In the genomic region with DNA sequence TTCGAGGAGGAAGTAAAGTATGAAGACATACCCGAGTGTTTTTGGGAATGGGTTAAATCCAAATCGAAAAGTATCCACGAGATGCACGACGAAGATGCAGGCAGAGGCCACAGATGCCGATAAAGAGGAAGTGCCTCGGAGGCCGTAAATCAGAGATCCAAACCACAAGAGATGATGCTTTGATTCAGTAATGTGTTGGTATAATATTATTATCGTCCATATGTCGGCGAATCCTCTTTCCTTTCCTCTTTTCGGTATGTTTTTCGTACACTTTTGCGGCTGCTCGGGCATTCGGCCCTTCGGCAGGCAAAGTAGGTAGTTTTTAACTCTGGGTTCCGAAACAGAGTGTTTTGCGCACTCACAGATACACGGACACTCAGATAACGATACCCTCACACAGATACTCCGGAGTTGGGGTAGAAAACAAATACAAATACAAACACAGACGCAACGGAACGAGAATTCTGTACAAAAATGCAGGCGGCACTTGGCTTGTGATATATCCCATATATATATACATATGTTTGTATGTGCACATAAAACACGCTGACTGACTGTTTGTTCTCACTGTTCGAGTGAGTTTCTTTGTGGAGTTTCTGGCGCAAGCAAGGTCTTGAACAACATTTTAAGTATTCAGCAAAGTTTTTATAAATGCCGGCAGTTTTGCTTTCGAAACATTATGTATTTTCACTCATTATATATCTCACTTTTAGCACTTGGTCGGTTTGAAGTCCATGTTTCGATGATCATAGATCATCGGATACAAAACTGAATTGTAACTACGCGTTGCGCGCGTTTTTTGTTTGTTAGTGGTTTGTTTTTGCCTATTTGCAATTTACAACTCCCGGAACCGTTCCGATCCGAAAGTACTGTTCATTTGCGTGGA, we compare ENCODE assay signal across 5 fruit fly cellular contexts.
TF ChIP-seq lines count a peak whose summit lies in the region.

No protein-coding gene starts in this region.

TF ChIP-seq in whole organism, adult, 20 proteins besides CTCF, POLR2A, EP300 and RAD21 (continued from another document):
- TF ChIP-seq CG1620 (GFP tag; optimal IDR thresholded peaks at IDR 0.05; lab: Kevin White, UChicago) (peak; percentile 15), cic (GFP tag; optimal IDR thresholded peaks at IDR 0.05; lab: Kevin White, UChicago) (no peak), CG12768 (GFP tag; optimal IDR thresholded peaks at IDR 0.05; lab: Kevin White, UChicago) (no peak)
TF ChIP-seq in whole organism, adult: peak in this region for 4.

TF ChIP-seq in whole organism, embryonic, 481 proteins besides CTCF, POLR2A, EP300 and RAD21 (continued from another document and continues in another):
- TF ChIP-seq Xrp1 (GFP tag; IDR thresholded peaks at IDR 0.05; lab: Robert Waterston, UW) = peak; percentile 19; the same call in 1 of the 2 replicates
- TF ChIP-seq CG4328 (GFP tag; optimal IDR thresholded peaks at IDR 0.05; lab: Kevin White, UChicago) = no peak
- TF ChIP-seq Dip3 (GFP tag; optimal IDR thresholded peaks at IDR 0.05; lab: Kevin White, UChicago) = no peak
- no peak for TF ChIP-seq hb (GFP tag; IDR thresholded peaks at IDR 0.05; lab: Robert Waterston, UW; ENCODE audit: partially characterized antibody)
- no peak for TF ChIP-seq CG6683 (GFP tag; optimal IDR thresholded peaks at IDR 0.05; lab: Kevin White, UChicago)
- peak; percentile 5 for TF ChIP-seq twi (tag; optimal IDR thresholded peaks at IDR 0.05; lab: Kevin White, UChicago)
- no peak for TF ChIP-seq unc-4 (GFP tag; IDR thresholded peaks at IDR 0.05; lab: Robert Waterston, UW; ENCODE audit: partially characterized antibody)
- peak; percentile 43 for TF ChIP-seq pros (GFP tag; optimal IDR thresholded peaks at IDR 0.05; lab: Kevin White, UChicago)
- no peak for TF ChIP-seq nau (GFP tag; optimal IDR thresholded peaks at IDR 0.05; lab: Kevin White, UChicago)
- no peak for TF ChIP-seq CG1602 (GFP tag; optimal IDR thresholded peaks at IDR 0.05; lab: Kevin White, UChicago)
- TF ChIP-seq mld (GFP tag; IDR thresholded peaks at IDR 0.05; lab: Robert Waterston, UW; ENCODE audit: partially characterized antibody) = no peak
- TF ChIP-seq CG2120 (GFP tag; optimal IDR thresholded peaks at IDR 0.05; lab: Kevin White, UChicago) = no peak
- no peak for TF ChIP-seq CG6765 (GFP tag; optimal IDR thresholded peaks at IDR 0.05; lab: Kevin White, UChicago)
- TF ChIP-seq CG8388 (GFP tag; optimal IDR thresholded peaks at IDR 0.05; lab: Kevin White, UChicago) = peak; percentile 91
- TF ChIP-seq Dad (GFP tag; optimal IDR thresholded peaks at IDR 0.05; lab: Kevin White, UChicago) = no peak
- TF ChIP-seq CG12744 (GFP tag; optimal IDR thresholded peaks at IDR 0.05; lab: Kevin White, UChicago) = no peak
- no peak for TF ChIP-seq grau (tag; optimal IDR thresholded peaks at IDR 0.05; lab: Kevin White, UChicago)
- TF ChIP-seq CG16813 (GFP tag; IDR thresholded peaks at IDR 0.05; lab: Robert Waterston, UW; ENCODE audit: partially characterized antibody) = no peak
- no peak for TF ChIP-seq al (GFP tag; IDR thresholded peaks at IDR 0.05; lab: Robert Waterston, UW)
- TF ChIP-seq CG8089 (GFP tag; optimal IDR thresholded peaks at IDR 0.05; lab: Kevin White, UChicago) = no peak
- TF ChIP-seq kah (GFP tag; optimal IDR thresholded peaks at IDR 0.05; lab: Kevin White, UChicago) = peak; percentile 37
- no peak for TF ChIP-seq CG30431 (GFP tag; optimal IDR thresholded peaks at IDR 0.05; lab: Kevin White, UChicago)
- TF ChIP-seq CG17359 (tag; optimal IDR thresholded peaks at IDR 0.05; lab: Kevin White, UChicago) = no peak
- TF ChIP-seq Nf-YA (GFP tag; IDR thresholded peaks at IDR 0.05; lab: Robert Waterston, UW) = no peak
- TF ChIP-seq Ada2b (GFP tag; IDR thresholded peaks at IDR 0.05; lab: Robert Waterston, UW) = no peak
- no peak for TF ChIP-seq NFAT (GFP tag; IDR thresholded peaks at IDR 0.05; lab: Robert Waterston, UW)
- TF ChIP-seq HmgD (GFP tag; optimal IDR thresholded peaks at IDR 0.05; lab: Kevin White, UChicago) = no peak
- no peak for TF ChIP-seq CG7928 (GFP tag; optimal IDR thresholded peaks at IDR 0.05; lab: Kevin White, UChicago)
- TF ChIP-seq rib (GFP tag; IDR thresholded peaks at IDR 0.05; lab: Robert Waterston, UW) = peak; percentile 65; the same call in 1 of the 2 replicates

TF ChIP-seq in whole organism, prepupa, 60 proteins besides CTCF, POLR2A, EP300 and RAD21 (continued from another document and continues in another):
- TF ChIP-seq Blimp-1 (GFP tag; optimal IDR thresholded peaks at IDR 0.05; lab: Kevin White, UChicago) (no peak), esn (GFP tag; optimal IDR thresholded peaks at IDR 0.05; lab: Kevin White, UChicago) (peak; percentile 36), CG11762 (GFP tag; optimal IDR thresholded peaks at IDR 0.05; lab: Kevin White, UChicago; ENCODE audit: insufficient read depth) (no peak), topi (GFP tag; optimal IDR thresholded peaks at IDR 0.05; lab: Kevin White, UChicago) (no peak), fd59A (GFP tag; optimal IDR thresholded peaks at IDR 0.05; lab: Kevin White, UChicago) (no peak), CG11902 (GFP tag; optimal IDR thresholded peaks at IDR 0.05; lab: Kevin White, UChicago) (no peak), Sox15 (GFP tag; optimal IDR thresholded peaks at IDR 0.05; lab: Kevin White, UChicago) (no peak), Sox102F (GFP tag; optimal IDR thresholded peaks at IDR 0.05; lab: Kevin White, UChicago) (no peak), achi (GFP tag; optimal IDR thresholded peaks at IDR 0.05; lab: Kevin White, UChicago) (no peak), Ets21C (GFP tag; optimal IDR thresholded peaks at IDR 0.05; lab: Kevin White, UChicago) (no peak), CG3919 (GFP tag; optimal IDR thresholded peaks at IDR 0.05; lab: Kevin White, UChicago) (no peak), fd85E (GFP tag; optimal IDR thresholded peaks at IDR 0.05; lab: Kevin White, UChicago) (no peak), salr (GFP tag; optimal IDR thresholded peaks at IDR 0.05; lab: Kevin White, UChicago) (no peak), CG6854 (GFP tag; optimal IDR thresholded peaks at IDR 0.05; lab: Kevin White, UChicago) (peak; percentile 9), Gug (GFP tag; IDR thresholded peaks at IDR 0.05; lab: Robert Waterston, UW) (no peak), CG34406 (GFP tag; optimal IDR thresholded peaks at IDR 0.05; lab: Kevin White, UChicago) (no peak), pdm3 (GFP tag; optimal IDR thresholded peaks at IDR 0.05; lab: Kevin White, UChicago) (no peak), CG1621 (tag; optimal IDR thresholded peaks at IDR 0.05; lab: Kevin White, UChicago) (no peak), dac (GFP tag; optimal IDR thresholded peaks at IDR 0.05; lab: Kevin White, UChicago) (no peak), Lpt (GFP tag; optimal IDR thresholded peaks at IDR 0.05; lab: Kevin White, UChicago) (no peak), CG8119 (GFP tag; IDR thresholded peaks at IDR 0.05; lab: Robert Waterston, UW) (no peak; the same call in 2 of the 3 replicates), CG9139 (GFP tag; optimal IDR thresholded peaks at IDR 0.05; lab: Kevin White, UChicago) (no peak), svp (GFP tag; lab: Kevin White, UChicago) (no peak), Ets96B (tag; optimal IDR thresholded peaks at IDR 0.05; lab: Kevin White, UChicago) (peak; percentile 8), Hr38 (GFP tag; optimal IDR thresholded peaks at IDR 0.05; lab: Kevin White, UChicago) (no peak), CG16779 (tag; optimal IDR thresholded peaks at IDR 0.05; lab: Kevin White, UChicago) (no peak), Sox14 (GFP tag; optimal IDR thresholded peaks at IDR 0.05; lab: Kevin White, UChicago) (no peak), spab (GFP tag; optimal IDR thresholded peaks at IDR 0.05; lab: Kevin White, UChicago) (no peak), CG31627 (GFP tag; optimal IDR thresholded peaks at IDR 0.05; lab: Kevin White, UChicago) (no peak), Eip93F (GFP tag; optimal IDR thresholded peaks at IDR 0.05; lab: Kevin White, UChicago) (peak; percentile 56), CG6792 (GFP tag; optimal IDR thresholded peaks at IDR 0.05; lab: Kevin White, UChicago) (no peak), net (GFP tag; optimal IDR thresholded peaks at IDR 0.05; lab: Kevin White, UChicago) (no peak)

TF ChIP-seq in whole organism, pupa, 21 proteins besides CTCF, POLR2A, EP300 and RAD21 (continued from another document):
- TF ChIP-seq Ets98B (GFP tag; IDR thresholded peaks at IDR 0.05; lab: Robert Waterston, UW) (0 out of 2 replicates have a peak, but pooled peaks have one; percentile 21), CG17806 (tag; optimal IDR thresholded peaks at IDR 0.05; lab: Kevin White, UChicago) (no peak), CG8301 (tag; optimal IDR thresholded peaks at IDR 0.05; lab: Kevin White, UChicago) (peak; percentile 15)

TF ChIP-seq in whole organism, wandering third instar larva, 38 proteins besides CTCF, POLR2A, EP300 and RAD21 (continued from another document):
- TF ChIP-seq br (GFP tag; optimal IDR thresholded peaks at IDR 0.05; lab: Kevin White, UChicago) (no peak), Dif (GFP tag; optimal IDR thresholded peaks at IDR 0.05; lab: Kevin White, UChicago; ENCODE audit: partially characterized antibody) (peak; percentile 51), sv (GFP tag; optimal IDR thresholded peaks at IDR 0.05; lab: Kevin White, UChicago) (no peak), lola (GFP tag; optimal IDR thresholded peaks at IDR 0.05; lab: Kevin White, UChicago) (no peak), Mio (GFP tag; optimal IDR thresholded peaks at IDR 0.05; lab: Kevin White, UChicago) (no peak), Hr78 (GFP tag; optimal IDR thresholded peaks at IDR 0.05; lab: Kevin White, UChicago) (no peak), CG32264 (GFP tag; optimal IDR thresholded peaks at IDR 0.05; lab: Kevin White, UChicago) (no peak), rgr (GFP tag; optimal IDR thresholded peaks at IDR 0.05; lab: Kevin White, UChicago) (no peak), Myc (optimal IDR thresholded peaks at IDR 0.05; lab: Kevin White, UChicago) (no peak), HLH106 (tag; optimal IDR thresholded peaks at IDR 0.05; lab: Kevin White, UChicago) (no peak), tai (GFP tag; optimal IDR thresholded peaks at IDR 0.05; lab: Kevin White, UChicago) (peak; percentile 57), N (GFP tag; optimal IDR thresholded peaks at IDR 0.05; lab: Kevin White, UChicago) (no peak), Vsx2 (GFP tag; optimal IDR thresholded peaks at IDR 0.05; lab: Kevin White, UChicago; ENCODE audit: partially characterized antibody) (peak; percentile 22), ey (GFP tag; optimal IDR thresholded peaks at IDR 0.05; lab: Kevin White, UChicago) (no peak), usp (GFP tag; optimal IDR thresholded peaks at IDR 0.05; lab: Kevin White, UChicago) (no peak), Jra (GFP tag; optimal IDR thresholded peaks at IDR 0.05; lab: Kevin White, UChicago) (no peak), GATAd (GFP tag; optimal IDR thresholded peaks at IDR 0.05; lab: Kevin White, UChicago) (no peak), dl (GFP tag; optimal IDR thresholded peaks at IDR 0.05; lab: Kevin White, UChicago; ENCODE audit: insufficient read depth in 1 of 2, partially characterized antibody in 2 of 2) (no peak), Dfd (GFP tag; optimal IDR thresholded peaks at IDR 0.05; lab: Kevin White, UChicago) (no peak)
